Worm (Caenorhabditis elegans) whole organism, young adult: ENCODE measurements around the gene F18E3.12.

Experiments used
- B0019.2 ChIP-seq: fragments of 200-800 bp; sonication (Bioruptor generic); conservative IDR thresholded peaks from 2 replicates; pipeline ENCODE4 v1.3.6; 2022; ENCODE audit warnings: missing genetic modification reagents, missing genetic modification characterization, missing compliant biosample characterization
- B0336.3 ChIP-seq: fragments of 200-800 bp; sonication (Bioruptor generic); IDR thresholded peaks from 2 replicates; pipeline ENCODE4 v1.3.6; 2022; ENCODE audit warnings: missing genetic modification characterization, missing compliant biosample characterization
- F10E7.11 ChIP-seq: sonication (generic microtip); optimal IDR thresholded peaks from 2 replicates; lab custom pipeline; 2017; ENCODE audit warnings: mild to moderate bottlenecking, missing genetic modification characterization, moderate library complexity, missing compliant biosample characterization
- F52B5.7 ChIP-seq: sonication (generic microtip); optimal IDR thresholded peaks from 2 replicates; lab custom pipeline; 2016; ENCODE audit warnings: mild to moderate bottlenecking, missing genetic modification characterization, missing compliant biosample characterization
- ZK185.1 ChIP-seq: sonication (generic microtip); optimal IDR thresholded peaks from 2 replicates; lab custom pipeline; 2016; ENCODE audit warnings: mild to moderate bottlenecking, missing genetic modification characterization, missing compliant biosample characterization; ENCODE audit not compliant: poor library complexity, severe bottlenecking
- dpl-1 ChIP-seq: fragments of 150-350 bp; optimal IDR thresholded peaks from 2 replicates; lab custom pipeline; 2014; ENCODE audit warnings: missing biosample characterization, missing genetic modification reagents, missing genetic modification characterization
- egrh-3 ChIP-seq: fragments of 200-800 bp; sonication (Bioruptor generic); IDR thresholded peaks from 2 replicates; pipeline ENCODE4 v1.3.6; 2022; ENCODE audit warnings: missing genetic modification reagents, missing genetic modification characterization, missing compliant biosample characterization
- fkh-3 ChIP-seq: sonication (generic microtip); optimal IDR thresholded peaks from 2 replicates; lab custom pipeline; 2016; ENCODE audit warnings: mild to moderate bottlenecking, missing genetic modification characterization, missing compliant biosample characterization
- madf-6 ChIP-seq: fragments of 200-800 bp; sonication (Bioruptor generic); IDR thresholded peaks from 2 replicates; pipeline ENCODE4 v1.3.6; 2022; ENCODE audit warnings: missing genetic modification reagents, missing genetic modification characterization, missing compliant biosample characterization

DNA sequence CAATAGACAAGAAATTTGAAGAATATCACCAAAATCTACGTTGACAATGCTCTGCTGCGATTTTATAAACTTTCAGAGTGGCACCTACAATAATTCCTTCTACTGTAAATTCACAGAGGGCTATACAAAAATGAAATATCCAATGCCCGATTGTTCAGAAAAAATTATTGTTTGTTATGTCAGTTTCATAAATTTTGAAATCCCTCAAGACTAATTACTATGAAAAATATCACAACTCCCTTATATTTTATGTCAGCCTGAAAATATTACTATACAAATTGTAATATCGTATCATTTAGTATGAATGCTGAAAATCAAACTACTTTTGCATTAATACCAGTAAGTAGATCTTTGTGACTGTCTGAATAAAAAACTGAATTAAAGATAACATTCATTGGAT is 14.2 kb upstream of the F18E3.12 start, which contains the start of gene srx-60:
- TF ChIP-seq egrh-3 (no peak), madf-6 (GFP tag; lab: Robert Waterston, UW) (no peak), F52B5.7 (tag; lab: Kevin White, UChicago) (no peak), fkh-3 (tag; lab: Kevin White, UChicago) (no peak), B0336.3 (GFP tag; lab: Robert Waterston, UW) (no peak), dpl-1 (GFP tag; lab: Kevin White, UChicago) (no peak), F10E7.11 (tag; lab: Kevin White, UChicago) (no peak), B0019.2 (GFP tag; lab: Robert Waterston, UW) (no peak), ZK185.1 (tag; lab: Kevin White, UChicago) (no peak)
